In the genomic region with DNA sequence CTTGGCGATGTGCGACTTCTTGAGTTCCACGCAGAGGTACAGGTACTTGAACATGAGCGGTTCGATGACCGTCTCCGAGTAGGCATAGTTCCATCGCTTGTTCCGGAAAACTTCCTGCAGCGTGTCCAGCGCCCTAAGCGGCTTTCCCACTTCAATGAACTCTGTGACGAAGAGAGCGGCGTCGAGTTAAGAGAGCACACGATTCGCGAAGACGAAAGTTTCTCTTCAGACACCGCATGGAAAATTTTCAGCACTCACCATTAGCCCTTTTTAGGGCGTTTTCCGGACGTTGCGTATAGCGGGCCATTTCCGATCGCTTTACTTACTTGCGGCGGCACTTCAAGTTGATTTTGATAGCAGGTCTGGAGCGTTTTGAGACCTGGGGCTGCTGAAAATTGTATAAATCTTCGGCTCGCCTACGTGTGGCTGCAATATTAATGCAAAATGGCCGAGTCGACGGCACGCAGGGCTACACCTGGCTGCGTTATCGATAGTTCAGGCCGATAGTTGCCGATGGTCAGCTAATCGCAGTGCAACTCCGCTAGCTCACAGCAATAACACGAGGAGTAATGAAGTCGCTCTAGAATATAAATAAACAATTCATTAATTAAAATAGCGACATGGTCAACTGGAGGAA, we compare ENCODE assay signal across 1 fruit fly cellular context.
TF ChIP-seq lines count a peak whose summit lies in the region.

Gene eIF3a, minus strand, starts transcription at position 455 of the 637 bp plus-strand sequence.
Gene CG1074, plus strand, starts transcription at position 525 of the 637 bp plus-strand sequence.

TF ChIP-seq in whole organism, embryonic, 481 proteins besides CTCF, POLR2A, EP300 and RAD21 (continued from another document and continues in another):
- TF ChIP-seq CG17385 (GFP tag; optimal IDR thresholded peaks at IDR 0.05; lab: Kevin White, UChicago) (peak; percentile 73), yki (optimal IDR thresholded peaks at IDR 0.05; lab: Kevin White, UChicago) (no peak), Sox100B (GFP tag; optimal IDR thresholded peaks at IDR 0.05; lab: Kevin White, UChicago) (no peak), caup (GFP tag; optimal IDR thresholded peaks at IDR 0.05; lab: Kevin White, UChicago; ENCODE audit: severe bottlenecking) (peak; percentile 78), CG11560 (tag; IDR thresholded peaks at IDR 0.05; lab: Robert Waterston, UW) (no peak), Sox102F (GFP tag; optimal IDR thresholded peaks at IDR 0.05; lab: Kevin White, UChicago) (no peak), CG7839 (tag; optimal IDR thresholded peaks at IDR 0.05; lab: Kevin White, UChicago) (no peak), gfzf (GFP tag; optimal IDR thresholded peaks at IDR 0.05; lab: Kevin White, UChicago) (peak; percentile 51), CG8478 (optimal IDR thresholded peaks at IDR 0.05; lab: Kevin White, UChicago) (no peak), fd64A (GFP tag; optimal IDR thresholded peaks at IDR 0.05; lab: Kevin White, UChicago) (peak; percentile 60), lbe (GFP tag; optimal IDR thresholded peaks at IDR 0.05; lab: Kevin White, UChicago) (peak; percentile 64), disco-r (GFP tag; optimal IDR thresholded peaks at IDR 0.05; lab: Kevin White, UChicago) (peak; percentile 35), PHDP (tag; optimal IDR thresholded peaks at IDR 0.05; lab: Kevin White, UChicago) (peak; percentile 49), CG4617 (GFP tag; optimal IDR thresholded peaks at IDR 0.05; lab: Kevin White, UChicago; ENCODE audit: borderline replicate concordance) (peak; percentile 95), danr (GFP tag; IDR thresholded peaks at IDR 0.05; lab: Robert Waterston, UW) (no peak), cad (GFP tag; optimal IDR thresholded peaks at IDR 0.05; lab: Kevin White, UChicago) (no peak), CG31441 (GFP tag; IDR thresholded peaks at IDR 0.05; lab: Robert Waterston, UW) (no peak; the same call in 1 of the 2 replicates), CG6175 (GFP tag; IDR thresholded peaks at IDR 0.05; lab: Robert Waterston, UW) (peak; percentile 34; the same call in 1 of the 3 replicates), esg (GFP tag; conservative IDR thresholded peaks at IDR 0.05; lab: Robert Waterston, UW) (no peak), prd (optimal IDR thresholded peaks at IDR 0.05; lab: Kevin White, UChicago) (no peak), prd (GFP tag; IDR thresholded peaks at IDR 0.05; lab: Robert Waterston, UW) (peak; percentile 41; the same call in 2 of the 3 replicates), CG31224 (GFP tag; IDR thresholded peaks at IDR 0.05; lab: Robert Waterston, UW) (no peak), CG2129 (GFP tag; IDR thresholded peaks at IDR 0.05; lab: Robert Waterston, UW; ENCODE audit: partially characterized antibody) (peak; percentile 83), slbo (GFP tag; IDR thresholded peaks at IDR 0.05; lab: Robert Waterston, UW) (peak; percentile 74), tio (GFP tag; optimal IDR thresholded peaks at IDR 0.05; lab: Kevin White, UChicago) (no peak), knrl (GFP tag; IDR thresholded peaks at IDR 0.05; lab: Robert Waterston, UW; ENCODE audit: partially characterized antibody) (peak; percentile 97), CG4854 (GFP tag; optimal IDR thresholded peaks at IDR 0.05; lab: Kevin White, UChicago) (peak; percentile 55), NC2β (GFP tag; optimal IDR thresholded peaks at IDR 0.05; lab: Kevin White, UChicago) (peak; percentile 70), chm (GFP tag; IDR thresholded peaks at IDR 0.05; lab: Robert Waterston, UW) (peak; percentile 83), fu2 (GFP tag; optimal IDR thresholded peaks at IDR 0.05; lab: Kevin White, UChicago) (peak; percentile 0), CHES-1-like (GFP tag; optimal IDR thresholded peaks at IDR 0.05; lab: Kevin White, UChicago) (peak; percentile 75), mirr (GFP tag; optimal IDR thresholded peaks at IDR 0.05; lab: Kevin White, UChicago) (peak; percentile 85), BEAF-32 (GFP tag; optimal IDR thresholded peaks at IDR 0.05; lab: Kevin White, UChicago) (peak; percentile 99), CG15073 (GFP tag; optimal IDR thresholded peaks at IDR 0.05; lab: Kevin White, UChicago) (no peak), peb (GFP tag; IDR thresholded peaks at IDR 0.05; lab: Robert Waterston, UW) (no peak), nerfin-1 (tag; optimal IDR thresholded peaks at IDR 0.05; lab: Kevin White, UChicago) (peak; percentile 75), CG18619 (GFP tag; optimal IDR thresholded peaks at IDR 0.05; lab: Kevin White, UChicago) (peak; percentile 70), sim (GFP tag; IDR thresholded peaks at IDR 0.05; lab: Robert Waterston, UW) (no peak), chif (GFP tag; optimal IDR thresholded peaks at IDR 0.05; lab: Kevin White, UChicago) (peak in 1 of 2 experiments; percentile 46), B-H1 (GFP tag; IDR thresholded peaks at IDR 0.05; lab: Robert Waterston, UW) (peak; percentile 17; the same call in 1 of the 3 replicates), crol (GFP tag; IDR thresholded peaks at IDR 0.05; lab: Robert Waterston, UW) (no peak), Blimp-1 (GFP tag; optimal IDR thresholded peaks at IDR 0.05; lab: Kevin White, UChicago) (no peak), E2f2 (GFP tag; IDR thresholded peaks at IDR 0.05; lab: Robert Waterston, UW) (peak; percentile 66), pfk (GFP tag; optimal IDR thresholded peaks at IDR 0.05; lab: Kevin White, UChicago) (peak; percentile 72), CG6854 (GFP tag; optimal IDR thresholded peaks at IDR 0.05; lab: Kevin White, UChicago) (peak; percentile 11), CG8089 (GFP tag; optimal IDR thresholded peaks at IDR 0.05; lab: Kevin White, UChicago) (peak; percentile 73), CG3726 (GFP tag; IDR thresholded peaks at IDR 0.05; lab: Robert Waterston, UW) (no peak), scrt (GFP tag; optimal IDR thresholded peaks at IDR 0.05; lab: Kevin White, UChicago) (peak; percentile 50), CG12104 (GFP tag; optimal IDR thresholded peaks at IDR 0.05; lab: Kevin White, UChicago) (peak; percentile 33), CG10321 (GFP tag; IDR thresholded peaks at IDR 0.05; lab: Robert Waterston, UW) (peak; percentile 39; the same call in 1 of the 2 replicates), sd (tag; optimal IDR thresholded peaks at IDR 0.05; lab: Kevin White, UChicago) (no peak), CG8281 (tag; optimal IDR thresholded peaks at IDR 0.05; lab: Kevin White, UChicago) (no peak), ash1 (GFP tag; optimal IDR thresholded peaks at IDR 0.05; lab: Kevin White, UChicago) (peak; percentile 78), CG10366 (GFP tag; IDR thresholded peaks at IDR 0.05; lab: Robert Waterston, UW) (no peak; the same call in 1 of the 2 replicates), CG10209 (GFP tag; optimal IDR thresholded peaks at IDR 0.05; lab: Kevin White, UChicago) (peak; percentile 29), CG4730 (GFP tag; IDR thresholded peaks at IDR 0.05; lab: Robert Waterston, UW) (peak; percentile 38; the same call in 1 of the 2 replicates), CG10654 (GFP tag; optimal IDR thresholded peaks at IDR 0.05; lab: Kevin White, UChicago) (peak; percentile 40), eve (GFP tag; optimal IDR thresholded peaks at IDR 0.05; lab: Kevin White, UChicago) (no peak), inv (GFP tag; IDR thresholded peaks at IDR 0.05; lab: Robert Waterston, UW; ENCODE audit: partially characterized antibody) (peak; percentile 96), jigr1 (GFP tag; IDR thresholded peaks at IDR 0.05; lab: Robert Waterston, UW) (no peak), ranshi (GFP tag; IDR thresholded peaks at IDR 0.05; lab: Robert Waterston, UW) (peak; percentile 64), Kr (GFP tag; optimal IDR thresholded peaks at IDR 0.05; lab: Kevin White, UChicago) (no peak), bigmax (GFP tag; optimal IDR thresholded peaks at IDR 0.05; lab: Kevin White, UChicago) (peak; percentile 46), CG30403 (GFP tag; optimal IDR thresholded peaks at IDR 0.05; lab: Kevin White, UChicago) (peak; percentile 52), CG12942 (GFP tag; optimal IDR thresholded peaks at IDR 0.05; lab: Kevin White, UChicago) (peak; percentile 22), CG1602 (GFP tag; optimal IDR thresholded peaks at IDR 0.05; lab: Kevin White, UChicago) (no peak), CG32767 (GFP tag; IDR thresholded peaks at IDR 0.05; lab: Robert Waterston, UW) (peak; percentile 62; the same call in 1 of the 2 replicates), cg (GFP tag; optimal IDR thresholded peaks at IDR 0.05; lab: Kevin White, UChicago) (peak; percentile 9), CG42726 (GFP tag; IDR thresholded peaks at IDR 0.05; lab: Robert Waterston, UW; ENCODE audit: partially characterized antibody) (peak; percentile 98), CG16779 (GFP tag; IDR thresholded peaks at IDR 0.05; lab: Robert Waterston, UW) (0 out of 2 replicates have a peak, but pooled peaks have one; percentile 65), ro (GFP tag; IDR thresholded peaks at IDR 0.05; lab: Robert Waterston, UW) (no peak), zfh1 (GFP tag; IDR thresholded peaks at IDR 0.05; lab: Robert Waterston, UW) (peak; percentile 74; the same call in 2 of the 3 replicates), kay (GFP tag; optimal IDR thresholded peaks at IDR 0.05; lab: Kevin White, UChicago) (no peak), lola (GFP tag; optimal IDR thresholded peaks at IDR 0.05; lab: Kevin White, UChicago) (peak in 1 of 3 experiments; percentile 2), CG10543 (GFP tag; optimal IDR thresholded peaks at IDR 0.05; lab: Kevin White, UChicago) (peak; percentile 78), fd3F (GFP tag; optimal IDR thresholded peaks at IDR 0.05; lab: Kevin White, UChicago) (peak; percentile 19), Mrtf (GFP tag; IDR thresholded peaks at IDR 0.05; lab: Robert Waterston, UW) (no peak; the same call in 2 of the 3 replicates), ken (GFP tag; IDR thresholded peaks at IDR 0.05; lab: Robert Waterston, UW) (peak; percentile 45; the same call in 1 of the 3 replicates), CG13287 (GFP tag; IDR thresholded peaks at IDR 0.05; lab: Robert Waterston, UW; ENCODE audit: partially characterized antibody) (peak; percentile 97), croc (GFP tag; conservative IDR thresholded peaks at IDR 0.05; lab: Robert Waterston, UW) (peak; percentile 23; the same call in 1 of the 3 replicates), vvl (GFP tag; IDR thresholded peaks at IDR 0.05; lab: Robert Waterston, UW) (peak; percentile 85), CG34422 (GFP tag; IDR thresholded peaks at IDR 0.05; lab: Robert Waterston, UW) (peak; percentile 90; the same call in 2 of the 3 replicates), CG13624 (GFP tag; optimal IDR thresholded peaks at IDR 0.05; lab: Kevin White, UChicago) (peak; percentile 85), NK7.1 (GFP tag; optimal IDR thresholded peaks at IDR 0.05; lab: Kevin White, UChicago) (peak; percentile 36), CoRest (tag; optimal IDR thresholded peaks at IDR 0.05; lab: Kevin White, UChicago) (peak; percentile 51), Ada2b (GFP tag; IDR thresholded peaks at IDR 0.05; lab: Robert Waterston, UW) (peak; percentile 48), CG10959 (GFP tag; IDR thresholded peaks at IDR 0.05; lab: Robert Waterston, UW) (peak; percentile 41; the same call in 1 of the 2 replicates), usp (GFP tag; optimal IDR thresholded peaks at IDR 0.05; lab: Kevin White, UChicago) (no peak), CG4282 (GFP tag; optimal IDR thresholded peaks at IDR 0.05; lab: Kevin White, UChicago) (peak; percentile 56), CG32772 (GFP tag; IDR thresholded peaks at IDR 0.05; lab: Robert Waterston, UW) (0 out of 2 replicates have a peak, but pooled peaks have one; percentile 31), pzg (GFP tag; optimal IDR thresholded peaks at IDR 0.05; lab: Kevin White, UChicago) (peak; percentile 95), pita (GFP tag; optimal IDR thresholded peaks at IDR 0.05; lab: Kevin White, UChicago) (no peak), rib (GFP tag; IDR thresholded peaks at IDR 0.05; lab: Robert Waterston, UW) (peak; percentile 80), pnt (GFP tag; optimal IDR thresholded peaks at IDR 0.05; lab: Kevin White, UChicago) (no peak), sr (GFP tag; IDR thresholded peaks at IDR 0.05; lab: Robert Waterston, UW) (peak; percentile 69; the same call in 2 of the 3 replicates), ERR (GFP tag; optimal IDR thresholded peaks at IDR 0.05; lab: Kevin White, UChicago) (peak; percentile 68), Dip3 (GFP tag; optimal IDR thresholded peaks at IDR 0.05; lab: Kevin White, UChicago) (peak; percentile 59), CG3995 (GFP tag; optimal IDR thresholded peaks at IDR 0.05; lab: Kevin White, UChicago) (peak; percentile 76), Abd-B (GFP tag; optimal IDR thresholded peaks at IDR 0.05; lab: Kevin White, UChicago) (no peak), CG1024 (GFP tag; IDR thresholded peaks at IDR 0.05; lab: Robert Waterston, UW) (peak; percentile 68; the same call in 1 of the 2 replicates), CG12299 (tag; optimal IDR thresholded peaks at IDR 0.05; lab: Kevin White, UChicago) (peak; percentile 60), CG17359 (tag; optimal IDR thresholded peaks at IDR 0.05; lab: Kevin White, UChicago) (peak; percentile 62), CG17568 (GFP tag; optimal IDR thresholded peaks at IDR 0.05; lab: Kevin White, UChicago) (no peak), CG17361 (GFP tag; IDR thresholded peaks at IDR 0.05; lab: Robert Waterston, UW) (peak; percentile 59; the same call in 2 of the 3 replicates), ems (GFP tag; optimal IDR thresholded peaks at IDR 0.05; lab: Kevin White, UChicago) (peak; percentile 57), Sry-β (GFP tag; optimal IDR thresholded peaks at IDR 0.05; lab: Kevin White, UChicago) (peak; percentile 38), bsh (GFP tag; optimal IDR thresholded peaks at IDR 0.05; lab: Kevin White, UChicago) (peak; percentile 11 to 42), CG8944 (GFP tag; optimal IDR thresholded peaks at IDR 0.05; lab: Kevin White, UChicago) (peak; percentile 56), CG1792 (GFP tag; optimal IDR thresholded peaks at IDR 0.05; lab: Kevin White, UChicago) (peak; percentile 69), CG4707 (GFP tag; optimal IDR thresholded peaks at IDR 0.05; lab: Kevin White, UChicago) (no peak), CG7271 (tag; optimal IDR thresholded peaks at IDR 0.05; lab: Kevin White, UChicago) (peak; percentile 78), NFAT (GFP tag; IDR thresholded peaks at IDR 0.05; lab: Robert Waterston, UW) (peak; percentile 94), wdn (GFP tag; IDR thresholded peaks at IDR 0.05; lab: Robert Waterston, UW) (no peak), Dek (tag; optimal IDR thresholded peaks at IDR 0.05; lab: Kevin White, UChicago) (no peak), Hsf (GFP tag; optimal IDR thresholded peaks at IDR 0.05; lab: Kevin White, UChicago) (peak; percentile 65), nom (GFP tag; optimal IDR thresholded peaks at IDR 0.05; lab: Kevin White, UChicago) (peak; percentile 83), ewg (GFP tag; optimal IDR thresholded peaks at IDR 0.05; lab: Kevin White, UChicago) (peak; percentile 62), MTF-1 (GFP tag; optimal IDR thresholded peaks at IDR 0.05; lab: Kevin White, UChicago; ENCODE audit: borderline replicate concordance) (peak; percentile 55), CG7372 (GFP tag; IDR thresholded peaks at IDR 0.05; lab: Robert Waterston, UW) (peak; percentile 60)
